Worm (Caenorhabditis elegans) whole organism, young adult: Measurements from ENCODE around the gene srlf-9.

Experiments
- K12H6.12 ChIP-seq: fragments of 200-800 bp; sonication (Bioruptor generic); optimal IDR thresholded peaks from 2 replicates; lab custom pipeline; 2018; ENCODE audit warnings: mild to moderate bottlenecking, missing genetic modification characterization, missing compliant biosample characterization
- ceh-27 ChIP-seq: fragments of 200-800 bp; sonication (Bioruptor generic); optimal IDR thresholded peaks from 2 replicates; lab custom pipeline; 2018; ENCODE audit warnings: mild to moderate bottlenecking, missing genetic modification characterization, moderate library complexity, missing compliant biosample characterization
- hsf-1 ChIP-seq: fragments of 200-800 bp; sonication (Bioruptor generic); IDR thresholded peaks from 2 replicates; pipeline ENCODE4 v1.3.6; 2022; ENCODE audit warnings: missing genetic modification reagents, missing genetic modification characterization, missing compliant biosample characterization
- mel-28 ChIP-seq: sonication (generic microtip); optimal IDR thresholded peaks from 2 replicates; lab custom pipeline; 2016; ENCODE audit warnings: borderline replicate concordance, mild to moderate bottlenecking, missing genetic modification characterization, missing compliant biosample characterization
- rcor-1 ChIP-seq: fragments of 200-800 bp; sonication (Bioruptor generic); IDR thresholded peaks from 2 replicates; pipeline ENCODE4 v1.3.6; 2022; ENCODE audit warnings: missing genetic modification reagents, missing genetic modification characterization, missing compliant biosample characterization
- sea-2 ChIP-seq: fragments of 200-800 bp; sonication (Bioruptor generic); IDR thresholded peaks from 2 replicates; pipeline ENCODE4 v1.3.6; 2022; ENCODE audit warnings: missing genetic modification characterization, missing compliant biosample characterization
- snpc-4 ChIP-seq, 5 experiments: fragments of 150-350 bp in 1 of 5; sonication (generic microtip) in 4 of 5; optimal IDR thresholded peaks; 2 replicates each; lab custom pipeline; 2014 to 2018; ENCODE audit warnings: missing genetic modification characterization in 5 of 5, missing biosample characterization in 3 of 5, antibody characterized with exemption in 2 of 5, mild to moderate bottlenecking in 2 of 5, missing compliant biosample characterization in 2 of 5, missing genotype in 2 of 5, moderate library complexity in 2 of 5, missing genetic modification reagents in 1 of 5
- xnd-1 ChIP-seq: sonication (generic microtip); optimal IDR thresholded peaks from 2 replicates; lab custom pipeline; 2016; ENCODE audit warnings: missing genotype, missing genetic modification reagents, missing genetic modification characterization, missing compliant biosample characterization
- ztf-3 ChIP-seq: fragments of 200-800 bp; sonication (Bioruptor generic); optimal IDR thresholded peaks from 2 replicates; lab custom pipeline; 2018; ENCODE audit warnings: mild to moderate bottlenecking, missing genetic modification characterization, missing compliant biosample characterization

DNA sequence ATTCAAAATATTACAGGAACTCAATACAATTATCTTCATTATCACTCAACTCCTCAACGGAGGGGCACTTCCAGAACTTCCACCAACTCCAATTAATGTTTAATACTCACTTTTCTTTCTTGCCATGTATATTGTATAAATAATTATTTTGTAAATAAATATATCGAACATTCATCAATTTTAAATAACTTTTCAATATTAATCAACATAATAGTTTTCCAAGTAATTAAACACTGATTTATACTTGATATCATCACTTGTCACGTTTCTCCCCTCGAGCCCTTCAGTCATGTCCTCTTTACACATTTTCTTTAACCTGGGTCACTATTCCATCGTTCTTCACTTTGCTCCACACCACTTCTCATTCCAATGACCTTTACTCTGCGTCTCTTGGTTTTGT, 1.4 kb upstream of the srlf-9 start, which contains the start of gene mig-18:
- no peak for TF ChIP-seq snpc-4 (GFP tag; optimal IDR thresholded peaks at IDR 0.05; lab: Kevin White, UChicago)
- no peak for TF ChIP-seq snpc-4 (tag; optimal IDR thresholded peaks at IDR 0.05; lab: Kevin White, UChicago)
- no peak for TF ChIP-seq xnd-1 (tag; lab: Kevin White, UChicago)
- TF ChIP-seq sea-2 (GFP tag; lab: Robert Waterston, UW): no peak
- TF ChIP-seq K12H6.12 (tag; lab: Kevin White, UChicago): no peak
- TF ChIP-seq rcor-1: no peak
- TF ChIP-seq ztf-3: no peak
- TF ChIP-seq ceh-27: no peak
- TF ChIP-seq hsf-1 (GFP tag; lab: Robert Waterston, UW): no peak
- TF ChIP-seq mel-28 (tag; lab: Kevin White, UChicago): no peak
